Worm (Caenorhabditis elegans): ENCODE data around the gene haf-2.

haf-2 gene

DNA sequence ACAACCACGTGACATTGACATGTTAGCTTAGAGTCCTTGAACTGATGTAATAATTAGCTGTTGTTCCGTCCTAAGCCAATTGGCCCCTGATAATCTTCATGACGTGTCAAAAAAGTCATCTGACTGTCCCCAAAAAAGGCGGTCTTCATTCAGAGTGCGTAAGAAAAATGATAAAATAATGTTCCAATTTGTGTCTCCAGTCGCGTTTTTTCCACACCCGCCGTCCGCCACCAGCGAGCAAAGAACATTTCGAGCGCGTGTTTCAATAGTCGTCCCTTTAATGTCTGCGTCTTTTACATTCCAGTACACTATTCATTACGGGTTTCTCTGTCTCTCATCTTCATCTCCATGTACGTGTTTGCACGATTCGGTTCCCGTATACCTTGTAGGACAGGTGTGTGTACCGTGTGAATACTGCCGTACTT lies 18.7 kb downstream of the haf-2 start:
- TF ChIP-seq unc-62 (GFP tag; optimal IDR thresholded peaks at IDR 0.05) (no peak), pax-3 (tag; optimal IDR thresholded peaks at IDR 0.05) (peak; percentile 72), lin-35 (GFP tag; optimal IDR thresholded peaks at IDR 0.05) (peak; percentile 31 to 80), sptf-1 (tag; optimal IDR thresholded peaks at IDR 0.05) (no peak), unc-30 (tag; optimal IDR thresholded peaks at IDR 0.05) (no peak), lin-39 (tag; optimal IDR thresholded peaks at IDR 0.05) (no peak), fkh-8 (tag; optimal IDR thresholded peaks at IDR 0.05) (peak; percentile 59), Y116A8C.19 (tag; optimal IDR thresholded peaks at IDR 0.05; ENCODE audit: borderline replicate concordance) (no peak), alr-1 (tag; optimal IDR thresholded peaks at IDR 0.05; ENCODE audit: borderline replicate concordance) (no peak), egl-13 (tag; optimal IDR thresholded peaks at IDR 0.05) (no peak), lin-14 (GFP tag; optimal IDR thresholded peaks at IDR 0.05) (peak; percentile 95), ceh-90 (tag; optimal IDR thresholded peaks at IDR 0.05) (no peak), hpl-2 (GFP tag; optimal IDR thresholded peaks at IDR 0.05) (no peak), snu-23 (GFP tag; optimal IDR thresholded peaks at IDR 0.05) (peak; percentile 83), unc-86 (tag; optimal IDR thresholded peaks at IDR 0.05) (no peak), mab-9 (GFP tag; IDR thresholded peaks at IDR 0.05) (0 out of 2 replicates have a peak, but pooled peaks have one; percentile 55), nhr-84 (tag; optimal IDR thresholded peaks at IDR 0.05) (no peak), ceh-63 (GFP tag; optimal IDR thresholded peaks at IDR 0.05) (no peak), fos-1 (tag; optimal IDR thresholded peaks at IDR 0.05) (peak; percentile 15), elt-2 (tag; optimal IDR thresholded peaks at IDR 0.05) (peak; percentile 89), C16A3.4 (tag; optimal IDR thresholded peaks at IDR 0.05) (peak; percentile 57), nhr-20 (tag; optimal IDR thresholded peaks at IDR 0.05) (peak; percentile 95), F16B12.6 (tag; optimal IDR thresholded peaks at IDR 0.05) (no peak), mep-1 (tag; optimal IDR thresholded peaks at IDR 0.05) (peak; percentile 42), dpl-1 (GFP tag; optimal IDR thresholded peaks at IDR 0.05) (peak in 2 of 3 experiments; percentile 10 to 31), ces-1 (GFP tag; optimal IDR thresholded peaks at IDR 0.05) (no peak), ztf-4 (tag; optimal IDR thresholded peaks at IDR 0.05) (peak; percentile 68), elt-3 (tag; optimal IDR thresholded peaks at IDR 0.05) (peak in 5 of 6 experiments; percentile 15 to 95 (median 48)), jun-1 (tag; optimal IDR thresholded peaks at IDR 0.05) (peak; percentile 57), egl-27 (tag; optimal IDR thresholded peaks at IDR 0.05) (peak; percentile 53 to 59), sup-37 (GFP tag; optimal IDR thresholded peaks at IDR 0.05) (no peak), pag-3 (tag; optimal IDR thresholded peaks at IDR 0.05; ENCODE audit: borderline replicate concordance, insufficient read depth) (no peak), ceh-88 (GFP tag; IDR thresholded peaks at IDR 0.05) (no peak), mdl-1 (tag; optimal IDR thresholded peaks at IDR 0.05) (peak in 1 of 2 experiments; percentile 94), lin-13 (GFP tag; optimal IDR thresholded peaks at IDR 0.05) (peak; percentile 48), nhr-90 (tag; optimal IDR thresholded peaks at IDR 0.05; ENCODE audit: poor library complexity) (peak; percentile 89), nhr-19 (GFP tag; conservative IDR thresholded peaks at IDR 0.05) (peak; percentile 91), irx-1 (tag; optimal IDR thresholded peaks at IDR 0.05) (peak; percentile 59), C04F5.9 (tag; optimal IDR thresholded peaks at IDR 0.05) (no peak), aha-1 (tag; optimal IDR thresholded peaks at IDR 0.05) (no peak), hlh-17 (GFP tag; optimal IDR thresholded peaks at IDR 0.05; ENCODE audit: borderline replicate concordance) (no peak), blmp-1 (tag; optimal IDR thresholded peaks at IDR 0.05) (peak; percentile 81), efl-1 (optimal IDR thresholded peaks at IDR 0.05) (peak; percentile 39 to 44), efl-1 (GFP tag; optimal IDR thresholded peaks at IDR 0.05 in 1 of 2) (peak in 1 of 2 experiments; percentile 17), ceh-8 (GFP tag; optimal IDR thresholded peaks at IDR 0.05) (peak; percentile 21), fkh-10 (GFP tag; optimal IDR thresholded peaks at IDR 0.05) (no peak), ztf-11 (tag; optimal IDR thresholded peaks at IDR 0.05) (no peak), dsc-1 (tag; optimal IDR thresholded peaks at IDR 0.05) (peak; percentile 97), ceh-82 (tag; optimal IDR thresholded peaks at IDR 0.05) (peak in 2 of 3 experiments; percentile 23 to 49), tbx-2 (tag; optimal IDR thresholded peaks at IDR 0.05) (peak; percentile 78), rnt-1 (tag; optimal IDR thresholded peaks at IDR 0.05) (peak; percentile 30), nhr-28 (tag; optimal IDR thresholded peaks at IDR 0.05) (no peak)

Measured in whole organism, L1 larva.